Worm (Caenorhabditis elegans): ENCODE data around the gene scl-18.

ce11 chrIV:11740204-11740603 lies 14.0 kb downstream of the scl-18 start, which contains the start of gene K01A6.4:
- TF ChIP-seq pha-4 (tag; optimal IDR thresholded peaks at IDR 0.05): no peak
- no peak for TF ChIP-seq ama-1 (optimal IDR thresholded peaks at IDR 0.05)
- no peak for TF ChIP-seq pag-3 (tag; optimal IDR thresholded peaks at IDR 0.05; ENCODE audit: borderline replicate concordance)
- no peak for TF ChIP-seq pqm-1 (tag; optimal IDR thresholded peaks at IDR 0.05)
- no peak for TF ChIP-seq sox-2 (GFP tag; IDR thresholded peaks at IDR 0.05)
- no peak for TF ChIP-seq nhr-11 (tag; optimal IDR thresholded peaks at IDR 0.05)
